Worm (Caenorhabditis elegans) whole organism, mixed stage, embryonic: ENCODE data around the gene C01B10.7.

ENCODE experiments used
- M03D4.4 ChIP-seq: sonication (generic microtip); optimal IDR thresholded peaks from 2 replicates; lab custom pipeline; 2017; ENCODE audit warnings: mild to moderate bottlenecking, missing genetic modification characterization, missing compliant biosample characterization
- bed-3 ChIP-seq: fragments of 200-800 bp; sonication (Bioruptor generic); optimal IDR thresholded peaks from 3 replicates; lab custom pipeline; 2018; ENCODE audit warnings: mild to moderate bottlenecking, missing genetic modification characterization, moderate library complexity, missing compliant biosample characterization
- ceh-39 ChIP-seq: fragments of 150-350 bp; optimal IDR thresholded peaks from 2 replicates; lab custom pipeline; 2014; ENCODE audit warnings: missing biosample characterization, missing genetic modification characterization
- ceh-43 ChIP-seq: fragments of 200-800 bp; sonication (Bioruptor generic); optimal IDR thresholded peaks from 2 replicates; lab custom pipeline; 2018; ENCODE audit warnings: mild to moderate bottlenecking, missing genetic modification characterization, moderate library complexity, missing compliant biosample characterization
- ces-1 ChIP-seq: fragments of 150-350 bp; optimal IDR thresholded peaks from 2 replicates; lab custom pipeline; 2014; ENCODE audit warnings: missing biosample characterization, missing genetic modification reagents, missing genetic modification characterization
- cnd-1 ChIP-seq: fragments of 200-800 bp; sonication (Bioruptor generic); optimal IDR thresholded peaks from 2 replicates; lab custom pipeline; 2018; ENCODE audit warnings: mild to moderate bottlenecking, missing genetic modification characterization, missing compliant biosample characterization
- drap-1 ChIP-seq: fragments of 200-800 bp; sonication (Bioruptor generic); optimal IDR thresholded peaks from 3 replicates; lab custom pipeline; 2018; ENCODE audit warnings: mild to moderate bottlenecking, missing genetic modification characterization, missing compliant biosample characterization
- elt-1 ChIP-seq: sonication (generic microtip); optimal IDR thresholded peaks from 2 replicates; lab custom pipeline; 2017; ENCODE audit warnings: missing genetic modification characterization, mild to moderate bottlenecking, missing compliant biosample characterization, antibody characterized with exemption, moderate library complexity, borderline replicate concordance; ENCODE audit not compliant: insufficient read depth
- flh-1 ChIP-seq: fragments of 200-800 bp; sonication (Bioruptor generic); optimal IDR thresholded peaks from 2 replicates; lab custom pipeline; 2018; ENCODE audit warnings: mild to moderate bottlenecking, missing genetic modification characterization, moderate library complexity, missing compliant biosample characterization
- ham-2 ChIP-seq: fragments of 200-800 bp; sonication (Bioruptor generic); optimal IDR thresholded peaks from 2 replicates; lab custom pipeline; 2018; ENCODE audit warnings: mild to moderate bottlenecking, missing genetic modification characterization, missing compliant biosample characterization
- hlh-1 ChIP-seq: fragments of 150-350 bp; optimal IDR thresholded peaks from 2 replicates; lab custom pipeline; 2014; ENCODE audit warnings: missing biosample characterization, missing genetic modification reagents, missing genetic modification characterization
- lin-32 ChIP-seq: fragments of 200-800 bp; sonication (Bioruptor generic); optimal IDR thresholded peaks from 2 replicates; lab custom pipeline; 2018; ENCODE audit warnings: mild to moderate bottlenecking, missing genetic modification characterization, missing compliant biosample characterization
- lsy-2 ChIP-seq: fragments of 150-350 bp; optimal IDR thresholded peaks from 2 replicates; lab custom pipeline; 2014; ENCODE audit warnings: missing biosample characterization, missing genetic modification characterization
- mab-5 ChIP-seq: fragments of 150-350 bp; optimal IDR thresholded peaks from 2 replicates; lab custom pipeline; 2014; ENCODE audit warnings: missing biosample characterization, missing genetic modification characterization
- mep-1 ChIP-seq: fragments of 150-350 bp; optimal IDR thresholded peaks from 2 replicates; lab custom pipeline; 2017; ENCODE audit warnings: missing biosample characterization, missing genetic modification reagents, missing genetic modification characterization, inconsistent platforms
- mls-2 ChIP-seq: sonication (generic microtip); optimal IDR thresholded peaks from 2 replicates; lab custom pipeline; 2016; ENCODE audit warnings: mild to moderate bottlenecking, missing genetic modification characterization, moderate library complexity, missing compliant biosample characterization
- nhr-12 ChIP-seq: fragments of 150-350 bp; optimal IDR thresholded peaks from 2 replicates; lab custom pipeline; 2014; ENCODE audit warnings: missing biosample characterization, missing genetic modification characterization
- nhr-2 ChIP-seq: fragments of 150-350 bp; optimal IDR thresholded peaks from 2 replicates; lab custom pipeline; 2014; ENCODE audit warnings: missing biosample characterization, missing genetic modification characterization
- nhr-237 ChIP-seq: fragments of 150-350 bp; optimal IDR thresholded peaks from 2 replicates; lab custom pipeline; 2014; ENCODE audit warnings: missing biosample characterization, missing genetic modification characterization
- nhr-28 ChIP-seq: fragments of 150-350 bp; optimal IDR thresholded peaks from 2 replicates; lab custom pipeline; 2014; ENCODE audit warnings: missing biosample characterization, missing genetic modification characterization
- nhr-76 ChIP-seq: sonication (generic microtip); optimal IDR thresholded peaks from 2 replicates; lab custom pipeline; 2017; ENCODE audit warnings: missing biosample characterization, missing genetic modification characterization
- pha-4 ChIP-seq: fragments of 150-350 bp; optimal IDR thresholded peaks from 2 replicates; lab custom pipeline; 2018; ENCODE audit warnings: missing biosample characterization, missing genetic modification reagents, missing genetic modification characterization
- sem-2 ChIP-seq: fragments of 200-800 bp; sonication (Bioruptor generic); optimal IDR thresholded peaks from 2 replicates; lab custom pipeline; 2018; ENCODE audit warnings: mild to moderate bottlenecking, missing genetic modification characterization, missing compliant biosample characterization
- snpc-4 ChIP-seq: fragments of 150-350 bp; optimal IDR thresholded peaks from 2 replicates; lab custom pipeline; 2014; ENCODE audit warnings: missing biosample characterization, missing genetic modification characterization
- sptf-1 ChIP-seq: sonication (generic microtip); optimal IDR thresholded peaks from 2 replicates; lab custom pipeline; 2017; ENCODE audit warnings: mild to moderate bottlenecking, missing genetic modification characterization, moderate library complexity, missing compliant biosample characterization
- tbx-8 ChIP-seq: fragments of 200-800 bp; sonication (Bioruptor generic); optimal IDR thresholded peaks from 2 replicates; lab custom pipeline; 2018; ENCODE audit warnings: mild to moderate bottlenecking, missing genetic modification characterization, moderate library complexity, missing compliant biosample characterization
- unc-120 ChIP-seq: sonication (generic microtip); optimal IDR thresholded peaks from 2 replicates; lab custom pipeline; 2017; ENCODE audit warnings: missing genetic modification characterization, missing compliant biosample characterization; ENCODE audit not compliant: poor library complexity, severe bottlenecking
- unc-39 ChIP-seq: fragments of 150-350 bp; optimal IDR thresholded peaks from 2 replicates; lab custom pipeline; 2014; ENCODE audit warnings: missing biosample characterization, missing genetic modification characterization
- unc-62 ChIP-seq: fragments of 150-350 bp; optimal IDR thresholded peaks from 2 replicates; lab custom pipeline; 2014; ENCODE audit warnings: missing biosample characterization, missing genetic modification reagents, missing genetic modification characterization
- ztf-11 ChIP-seq: fragments of 150-350 bp; optimal IDR thresholded peaks from 2 replicates; lab custom pipeline; 2014; ENCODE audit warnings: missing biosample characterization, missing genetic modification characterization

Gene C01B10.7

DNA sequence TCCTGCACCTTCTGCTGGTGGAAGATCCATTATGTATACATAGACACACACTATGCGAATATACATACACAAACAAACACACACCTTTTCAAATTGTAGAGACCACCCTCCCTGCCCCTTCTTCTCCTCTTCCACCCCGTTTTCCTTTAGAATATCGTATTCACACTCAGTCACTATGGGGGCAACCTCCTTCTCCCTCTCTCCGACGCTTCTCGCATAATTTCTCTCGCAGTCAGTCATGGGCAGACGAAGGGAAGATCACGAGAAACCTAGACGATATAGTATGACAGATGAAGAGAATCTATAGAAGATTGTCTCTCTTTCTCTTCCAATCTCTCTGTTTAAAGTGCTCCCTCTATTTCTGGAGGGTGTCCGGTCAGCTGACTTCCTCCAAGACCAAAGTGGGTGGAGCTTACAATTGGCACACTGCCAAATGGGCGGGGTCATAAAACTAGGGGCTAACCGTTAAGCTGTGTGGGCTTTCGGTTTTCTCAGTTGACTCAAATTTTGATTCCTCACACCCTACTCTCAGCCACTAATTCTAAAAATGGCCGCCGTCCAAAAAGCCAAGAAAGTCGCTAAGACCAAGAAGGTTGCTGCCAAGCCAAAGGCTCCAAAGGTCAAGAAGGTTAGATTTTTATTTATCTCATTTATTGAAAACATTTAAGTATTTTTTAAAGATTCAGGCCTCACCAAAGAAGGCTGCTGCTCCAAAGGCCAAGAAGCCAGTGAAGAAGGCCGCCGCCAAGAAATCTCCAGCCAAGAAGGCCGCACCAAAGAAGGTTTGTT, 7.7 kb downstream of the C01B10.7 start, which contains the start of gene hil-7 (continued):
- TF ChIP-seq cnd-1 (tag; lab: Kevin White, UChicago) = peak; percentile 58

- TF ChIP-seq ces-1 (GFP tag; lab: Kevin White, UChicago) = peak; percentile 28
- peak; percentile 27 for TF ChIP-seq lsy-2 (tag; lab: Kevin White, UChicago)
- TF ChIP-seq ceh-43 (GFP tag; lab: Kevin White, UChicago) = peak; percentile 70
- no peak for TF ChIP-seq nhr-2 (tag; lab: Kevin White, UChicago)
Measured at ce11 chrIV:6646905-6647304, 8.5 kb downstream of the C01B10.7 start.

- peak; percentile 50 for TF ChIP-seq mep-1 (tag; lab: Kevin White, UChicago)
- peak; percentile 44 for TF ChIP-seq pha-4 (tag; lab: Kevin White, UChicago)
- peak; percentile 84 for TF ChIP-seq mls-2 (tag; lab: Kevin White, UChicago)
- TF ChIP-seq nhr-2 (tag; lab: Kevin White, UChicago) = no peak
- peak; percentile 35 for TF ChIP-seq drap-1 (GFP tag; lab: Kevin White, UChicago)
- TF ChIP-seq tbx-8 (GFP tag; lab: Kevin White, UChicago) = no peak
- peak; percentile 25 for TF ChIP-seq ham-2
- peak; percentile 47 for TF ChIP-seq lsy-2 (tag; lab: Kevin White, UChicago)
- TF ChIP-seq M03D4.4 (tag; lab: Kevin White, UChicago) = peak; percentile 58
- peak; percentile 54 for TF ChIP-seq sptf-1 (tag; lab: Kevin White, UChicago)
- peak; percentile 99 for TF ChIP-seq ces-1 (GFP tag; lab: Kevin White, UChicago)
- no peak for TF ChIP-seq bed-3 (GFP tag; lab: Kevin White, UChicago)
- peak; percentile 67 for TF ChIP-seq nhr-237
- TF ChIP-seq ceh-39 (tag; lab: Kevin White, UChicago) = no peak
- peak; percentile 12 for TF ChIP-seq ceh-43 (GFP tag; lab: Kevin White, UChicago)
- peak; percentile 77 for TF ChIP-seq unc-120 (tag; lab: Kevin White, UChicago)
- peak; percentile 37 for TF ChIP-seq cnd-1 (tag; lab: Kevin White, UChicago)
- TF ChIP-seq unc-62 = peak; percentile 96
- TF ChIP-seq mab-5 (tag; lab: Kevin White, UChicago) = peak; percentile 77
- TF ChIP-seq ztf-11 (tag; lab: Kevin White, UChicago) = peak; percentile 48
Measured at ce11 chrIV:6648625-6649024, 10.3 kb downstream of the C01B10.7 start.

DNA sequence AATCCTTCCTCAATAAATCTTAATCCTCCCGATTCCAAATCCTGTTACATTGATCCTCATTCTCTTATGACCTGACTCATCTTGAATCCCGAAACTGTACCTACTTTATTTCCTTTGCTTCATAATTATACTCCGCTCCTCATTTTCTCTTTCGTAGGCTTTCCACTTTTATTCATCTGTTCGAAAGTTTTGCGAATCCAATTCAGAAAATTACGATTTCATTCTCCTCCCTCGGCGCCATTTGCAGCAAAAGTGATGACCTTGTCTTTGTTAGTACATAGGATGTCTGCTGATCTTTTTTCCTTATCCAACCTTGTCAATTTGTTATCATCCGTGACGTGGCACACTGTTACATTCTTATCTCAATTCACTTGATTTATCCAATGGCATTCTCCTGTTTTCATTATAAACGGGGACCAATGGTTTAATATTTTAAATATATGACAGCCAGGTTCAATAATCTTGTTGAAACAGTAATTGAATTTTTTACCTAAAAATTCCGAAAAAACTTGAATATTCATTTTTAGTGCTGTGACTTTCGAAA, 14.2 kb downstream of the C01B10.7 start:
- TF ChIP-seq unc-39 (tag; lab: Kevin White, UChicago) = no peak
- no peak for TF ChIP-seq lin-32 (GFP tag; lab: Kevin White, UChicago)
- no peak for TF ChIP-seq nhr-76 (tag; lab: Kevin White, UChicago)
- no peak for TF ChIP-seq drap-1 (GFP tag; lab: Kevin White, UChicago)
- TF ChIP-seq lsy-2 (tag; lab: Kevin White, UChicago) = no peak
- no peak for TF ChIP-seq nhr-2 (tag; lab: Kevin White, UChicago)
- TF ChIP-seq ceh-39 (tag; lab: Kevin White, UChicago) = no peak
- no peak for TF ChIP-seq ham-2
- no peak for TF ChIP-seq elt-1 (tag; lab: Kevin White, UChicago)
- no peak for TF ChIP-seq nhr-28 (tag; lab: Kevin White, UChicago)
- no peak for TF ChIP-seq snpc-4 (tag; lab: Kevin White, UChicago)
- TF ChIP-seq tbx-8 (GFP tag; lab: Kevin White, UChicago) = no peak
- TF ChIP-seq sem-2 (GFP tag; lab: Kevin White, UChicago) = no peak
- no peak for TF ChIP-seq nhr-12
- TF ChIP-seq M03D4.4 (tag; lab: Kevin White, UChicago) = no peak
- TF ChIP-seq hlh-1 (tag; lab: Kevin White, UChicago) = no peak
- no peak for TF ChIP-seq unc-62
- TF ChIP-seq flh-1 (GFP tag; lab: Kevin White, UChicago) = no peak
